Fruit fly (Drosophila melanogaster) whole organism, embryonic: ENCODE data around the gene CG42340.

Source experiments
- Ada2b ChIP-seq: fragments of 200-800 bp; sonication (Bioruptor generic); IDR thresholded peaks from 2 replicates; pipeline ENCODE4 v1.3.6; 2022; ENCODE audit warnings: missing biosample characterization, missing genetic modification characterization
- BtbVII ChIP-seq: fragments of 200-800 bp; sonication (Bioruptor generic); optimal IDR thresholded peaks from 3 replicates; lab custom pipeline; 2017; ENCODE audit warnings: missing biosample characterization, mild to moderate bottlenecking, missing genetic modification characterization
- CG10209 ChIP-seq: fragments of 200-800 bp; sonication (Bioruptor generic); optimal IDR thresholded peaks from 3 replicates; lab custom pipeline; 2017; ENCODE audit warnings: missing biosample characterization, mild to moderate bottlenecking, missing genetic modification characterization, missing genetic modification reagents
- CG10321 ChIP-seq: fragments of 200-800 bp; sonication (Bioruptor generic); IDR thresholded peaks from 2 replicates; pipeline ENCODE4 v1.3.6; 2022; ENCODE audit warnings: missing biosample characterization, missing genetic modification characterization
- CG12236 ChIP-seq: fragments of 200-800 bp; sonication (Bioruptor generic); optimal IDR thresholded peaks from 2 replicates; lab custom pipeline; 2016; ENCODE audit warnings: missing biosample characterization, missing genetic modification characterization
- CG14014 ChIP-seq: fragments of 200-800 bp; sonication (Bioruptor generic); IDR thresholded peaks from 2 replicates; pipeline ENCODE4 v1.3.6; 2022; ENCODE audit warnings: missing biosample characterization, missing genetic modification characterization
- CG15514 ChIP-seq: fragments of 200-800 bp; sonication (Bioruptor generic); optimal IDR thresholded peaks from 3 replicates; lab custom pipeline; 2017; ENCODE audit warnings: missing biosample characterization, missing genetic modification characterization, mild to moderate bottlenecking, moderate library complexity, missing genetic modification reagents
- CG17385 ChIP-seq: fragments of 200-800 bp; sonication (Bioruptor generic); optimal IDR thresholded peaks from 3 replicates; lab custom pipeline; 2018; ENCODE audit warnings: missing biosample characterization, mild to moderate bottlenecking, missing genetic modification characterization
- CG18619 ChIP-seq: fragments of 200-800 bp; sonication (Bioruptor generic); optimal IDR thresholded peaks from 3 replicates; lab custom pipeline; 2017; ENCODE audit warnings: missing biosample characterization, mild to moderate bottlenecking, missing genetic modification characterization
- CG2678 ChIP-seq: fragments of 200-800 bp; sonication (Bioruptor generic); optimal IDR thresholded peaks from 3 replicates; lab custom pipeline; 2019; ENCODE audit warnings: missing biosample characterization, mild to moderate bottlenecking, missing genetic modification characterization, moderate library complexity
- CG2712 ChIP-seq: fragments of 200-800 bp; optimal IDR thresholded peaks from 3 replicates; lab custom pipeline; 2019; ENCODE audit warnings: missing biosample characterization, mild to moderate bottlenecking, missing genetic modification characterization, moderate library complexity
- CG31441 ChIP-seq: fragments of 200-800 bp; sonication (Bioruptor generic); IDR thresholded peaks from 2 replicates; pipeline ENCODE4 v1.3.6; 2022; ENCODE audit warnings: missing biosample characterization, missing genetic modification characterization
- CG3163 ChIP-seq: fragments of 200-800 bp; sonication (Bioruptor generic); optimal IDR thresholded peaks from 3 replicates; lab custom pipeline; 2016; ENCODE audit warnings: missing biosample characterization, missing genetic modification characterization
- CG34224 ChIP-seq: fragments of 200-800 bp; sonication (Bioruptor generic); IDR thresholded peaks from 3 replicates; pipeline ENCODE4 v1.3.6; 2022; ENCODE audit warnings: missing biosample characterization, missing genetic modification characterization; ENCODE audit not compliant: partially characterized antibody
- CG4820 ChIP-seq: fragments of 200-800 bp; sonication (Bioruptor generic); optimal IDR thresholded peaks from 3 replicates; lab custom pipeline; 2016; ENCODE audit warnings: missing biosample characterization, missing genetic modification characterization
- CG6854 ChIP-seq: fragments of 200-800 bp; sonication (Bioruptor generic); optimal IDR thresholded peaks from 3 replicates; lab custom pipeline; 2017; ENCODE audit warnings: missing biosample characterization, mild to moderate bottlenecking, missing genetic modification characterization
- CG7786 ChIP-seq: fragments of 200-800 bp; sonication (Bioruptor generic); optimal IDR thresholded peaks from 2 replicates; lab custom pipeline; 2016; ENCODE audit warnings: missing biosample characterization, missing genetic modification characterization
- CG8478 ChIP-seq: fragments of >200 bp; optimal IDR thresholded peaks from 2 replicates; lab custom pipeline; 2018
- CG9817 ChIP-seq: fragments of 200-800 bp; sonication (Bioruptor generic); optimal IDR thresholded peaks from 2 replicates; lab custom pipeline; 2018; ENCODE audit warnings: missing biosample characterization, mild to moderate bottlenecking, missing genetic modification characterization, moderate library complexity
- CG9932 ChIP-seq: fragments of 200-800 bp; sonication (Bioruptor generic); IDR thresholded peaks from 2 replicates; pipeline ENCODE4 v1.3.6; 2022; ENCODE audit warnings: missing biosample characterization, missing genetic modification characterization
- Deaf1 ChIP-seq: fragments of 200-800 bp; optimal IDR thresholded peaks from 3 replicates; lab custom pipeline; 2019; ENCODE audit warnings: missing biosample characterization, mild to moderate bottlenecking, missing genetic modification characterization, moderate library complexity
- Gug ChIP-seq: fragments of 200-800 bp; sonication (Bioruptor generic); IDR thresholded peaks from 4 replicates; pipeline ENCODE4 v1.3.6; 2022; ENCODE audit warnings: missing biosample characterization, missing genetic modification characterization
- Jarid2 ChIP-seq: fragments of 200-800 bp; sonication (Bioruptor generic); optimal IDR thresholded peaks from 3 replicates; lab custom pipeline; 2017; ENCODE audit warnings: mild to moderate bottlenecking, missing biosample characterization, missing genetic modification reagents, missing genetic modification characterization
- NK7.1 ChIP-seq: fragments of 200-800 bp; sonication (Bioruptor generic); optimal IDR thresholded peaks from 3 replicates; lab custom pipeline; 2016; ENCODE audit warnings: missing biosample characterization, missing genetic modification characterization
- PHDP ChIP-seq: fragments of 200-800 bp; sonication (Bioruptor generic); optimal IDR thresholded peaks from 3 replicates; lab custom pipeline; 2018; ENCODE audit warnings: missing biosample characterization, mild to moderate bottlenecking, missing genetic modification characterization, moderate library complexity
- Pdp1 ChIP-seq, 2 experiments: fragments of 200-800 bp; sonication (Bioruptor generic); optimal IDR thresholded peaks; 3 replicates each; lab custom pipeline; 2016; ENCODE audit warnings: missing biosample characterization in 2 of 2, missing genetic modification characterization in 2 of 2, mild to moderate bottlenecking in 1 of 2, moderate library complexity in 1 of 2
- Ptx1 ChIP-seq: fragments of 200-800 bp; sonication (Bioruptor generic); IDR thresholded peaks from 2 replicates; pipeline ENCODE4 v1.3.6; 2022; ENCODE audit warnings: missing biosample characterization, missing genetic modification characterization
- ara ChIP-seq: fragments of 200-800 bp; sonication (Bioruptor generic); IDR thresholded peaks from 2 replicates; pipeline ENCODE4 v1.3.6; 2022; ENCODE audit warnings: missing biosample characterization, missing genetic modification characterization
- cas ChIP-seq: fragments of 200-800 bp; sonication (Bioruptor generic); IDR thresholded peaks from 2 replicates; pipeline ENCODE4 v1.3.6; 2022; ENCODE audit warnings: missing biosample characterization, missing genetic modification characterization
- caup ChIP-seq: fragments of 200-800 bp; sonication (Bioruptor generic); optimal IDR thresholded peaks from 3 replicates; lab custom pipeline; 2017; ENCODE audit warnings: missing biosample characterization, mild to moderate bottlenecking, missing genetic modification characterization, moderate library complexity; ENCODE audit not compliant: severe bottlenecking
- chm ChIP-seq: fragments of 200-800 bp; sonication (Bioruptor generic); IDR thresholded peaks from 2 replicates; pipeline ENCODE4 v1.3.6; 2022; ENCODE audit warnings: missing biosample characterization, missing genetic modification characterization
- ci ChIP-seq: fragments of 200-800 bp; sonication (Bioruptor generic); IDR thresholded peaks from 3 replicates; pipeline ENCODE4 v1.3.6; 2022; ENCODE audit warnings: missing biosample characterization, missing genetic modification characterization
- cwo ChIP-seq: fragments of 200-800 bp; sonication (Bioruptor generic); optimal IDR thresholded peaks from 3 replicates; lab custom pipeline; 2017; ENCODE audit warnings: missing biosample characterization, missing genetic modification characterization, mild to moderate bottlenecking, moderate library complexity, missing genetic modification reagents
- dati ChIP-seq: fragments of 200-800 bp; sonication (Bioruptor generic); IDR thresholded peaks from 2 replicates; pipeline ENCODE4 v1.3.6; 2022; ENCODE audit warnings: missing biosample characterization, missing genetic modification characterization
- esg ChIP-seq: fragments of 200-800 bp; sonication (Bioruptor generic); conservative IDR thresholded peaks from 2 replicates; pipeline ENCODE4 v1.3.6; 2022; ENCODE audit warnings: missing biosample characterization, missing genetic modification characterization
- fu2 ChIP-seq: fragments of 200-800 bp; sonication (Bioruptor generic); optimal IDR thresholded peaks from 2 replicates; lab custom pipeline; 2016; ENCODE audit warnings: missing biosample characterization, missing genetic modification characterization
- gem ChIP-seq: fragments of 200-800 bp; sonication (Bioruptor generic); optimal IDR thresholded peaks from 2 replicates; lab custom pipeline; 2019; ENCODE audit warnings: missing biosample characterization, mild to moderate bottlenecking, missing genetic modification characterization, moderate library complexity
- mam ChIP-seq: fragments of 200-800 bp; sonication (Bioruptor generic); optimal IDR thresholded peaks from 3 replicates; lab custom pipeline; 2016; ENCODE audit warnings: missing biosample characterization, missing genetic modification characterization
- oc ChIP-seq: fragments of 200-800 bp; sonication (Bioruptor generic); optimal IDR thresholded peaks from 2 replicates; lab custom pipeline; 2018; ENCODE audit warnings: missing biosample characterization, mild to moderate bottlenecking, missing genetic modification characterization, moderate library complexity
- org-1 ChIP-seq: fragments of 200-800 bp; sonication (Bioruptor generic); optimal IDR thresholded peaks from 2 replicates; lab custom pipeline; 2017; ENCODE audit warnings: missing biosample characterization, missing genetic modification characterization
- phol ChIP-seq: fragments of 200-800 bp; sonication (Bioruptor generic); optimal IDR thresholded peaks from 3 replicates; lab custom pipeline; 2018; ENCODE audit warnings: missing biosample characterization, mild to moderate bottlenecking, missing genetic modification characterization, moderate library complexity
- pita ChIP-seq: fragments of 200-800 bp; sonication (Bioruptor generic); optimal IDR thresholded peaks from 2 replicates; lab custom pipeline; 2017; ENCODE audit warnings: missing biosample characterization, mild to moderate bottlenecking, missing genetic modification characterization
- psq ChIP-seq: fragments of 200-800 bp; sonication (Bioruptor generic); optimal IDR thresholded peaks from 2 replicates; lab custom pipeline; 2017; ENCODE audit warnings: missing biosample characterization, missing genetic modification characterization
- pum ChIP-seq: fragments of 200-800 bp; sonication (Bioruptor generic); optimal IDR thresholded peaks from 2 replicates; lab custom pipeline; 2016; ENCODE audit warnings: missing biosample characterization, missing genetic modification characterization
- rib ChIP-seq: fragments of 200-800 bp; sonication (Bioruptor generic); IDR thresholded peaks from 2 replicates; pipeline ENCODE4 v1.3.6; 2022; ENCODE audit warnings: missing biosample characterization, missing genetic modification characterization
- sens ChIP-seq: fragments of 200-800 bp; sonication (Bioruptor generic); peaks from one replicate; lab custom pipeline; 2016; ENCODE audit warnings: missing biosample characterization, missing genetic modification characterization
- seq ChIP-seq: fragments of 200-800 bp; sonication (Bioruptor generic); IDR thresholded peaks from 2 replicates; pipeline ENCODE4 v1.3.6; 2022; ENCODE audit warnings: missing biosample characterization, missing genetic modification characterization
- sisA ChIP-seq: fragments of 200-800 bp; sonication (Bioruptor generic); IDR thresholded peaks from 2 replicates; pipeline ENCODE4 v1.3.6; 2022; ENCODE audit warnings: missing biosample characterization, missing genetic modification characterization
- sqz ChIP-seq: fragments of 200-800 bp; sonication (Bioruptor generic); optimal IDR thresholded peaks from 3 replicates; lab custom pipeline; 2018; ENCODE audit warnings: missing biosample characterization, mild to moderate bottlenecking, missing genetic modification characterization
- tin ChIP-seq: fragments of 200-800 bp; sonication (Bioruptor generic); optimal IDR thresholded peaks from 3 replicates; lab custom pipeline; 2016; ENCODE audit warnings: missing biosample characterization, missing genetic modification characterization
- unpg ChIP-seq: fragments of 200-800 bp; sonication (Bioruptor generic); optimal IDR thresholded peaks from 3 replicates; lab custom pipeline; 2018; ENCODE audit warnings: missing biosample characterization, mild to moderate bottlenecking, missing genetic modification characterization, moderate library complexity

CG42340 gene

dm6 chrX:6375636-6376035, 148.5 kb downstream of the CG42340 start (continued):
- peak; percentile 24 for TF ChIP-seq CG6854 (GFP tag; lab: Kevin White, UChicago)
- TF ChIP-seq sqz (GFP tag; lab: Kevin White, UChicago): no peak
- peak; percentile 8 for TF ChIP-seq Deaf1 (tag; lab: Kevin White, UChicago)
- TF ChIP-seq tin (GFP tag; lab: Kevin White, UChicago): peak; percentile 49
- TF ChIP-seq CG14014 (GFP tag; lab: Robert Waterston, UW): peak; percentile 41
- peak; percentile 15; the same call in 1 of the 2 replicates for TF ChIP-seq seq (GFP tag; lab: Robert Waterston, UW)
- TF ChIP-seq sisA (GFP tag; lab: Robert Waterston, UW): peak; percentile 47
- TF ChIP-seq gem: peak; percentile 73
- no peak for TF ChIP-seq fu2 (GFP tag; lab: Kevin White, UChicago)
- TF ChIP-seq cwo: peak; percentile 61
- peak; percentile 41 for TF ChIP-seq CG2712 (tag; lab: Kevin White, UChicago)
- TF ChIP-seq CG10209 (GFP tag; lab: Kevin White, UChicago): peak; percentile 39
- TF ChIP-seq mam (GFP tag; lab: Kevin White, UChicago): peak; percentile 61
- no peak for TF ChIP-seq CG3163 (GFP tag; lab: Kevin White, UChicago)
- TF ChIP-seq unpg (GFP tag; lab: Kevin White, UChicago): peak; percentile 52
- TF ChIP-seq CG8478 (lab: Kevin White, UChicago): no peak
- 0 out of 2 replicates have a peak, but pooled peaks have one; percentile 33 for TF ChIP-seq chm (GFP tag; lab: Robert Waterston, UW)
- TF ChIP-seq CG31441: peak; percentile 51; the same call in 1 of the 2 replicates
- no peak for TF ChIP-seq cas (GFP tag; lab: Robert Waterston, UW)
- peak; percentile 40 for TF ChIP-seq phol
- TF ChIP-seq CG9932 (GFP tag; lab: Robert Waterston, UW): peak; percentile 40; the same call in 1 of the 2 replicates
- TF ChIP-seq Ada2b (GFP tag; lab: Robert Waterston, UW): peak; percentile 60; the same call in 1 of the 2 replicates
- peak; percentile 50 for TF ChIP-seq caup (GFP tag; lab: Kevin White, UChicago)
- no peak for TF ChIP-seq CG10321 (GFP tag; lab: Robert Waterston, UW)
- no peak for TF ChIP-seq rib (GFP tag; lab: Robert Waterston, UW)
- peak; percentile 4 for TF ChIP-seq NK7.1
- peak; percentile 48 for TF ChIP-seq CG17385 (GFP tag; lab: Kevin White, UChicago)
- no peak for TF ChIP-seq pita
- peak; percentile 48 for TF ChIP-seq CG15514 (GFP tag; lab: Kevin White, UChicago)
- TF ChIP-seq PHDP: peak; percentile 54
- TF ChIP-seq ara (GFP tag; lab: Robert Waterston, UW): peak; percentile 48; the same call in 1 of the 2 replicates
- TF ChIP-seq CG12236 (GFP tag; lab: Kevin White, UChicago): peak; percentile 14
- peak; percentile 53; the same call in 1 of the 3 replicates for TF ChIP-seq ci
- no peak for TF ChIP-seq psq (GFP tag; lab: Kevin White, UChicago)
- TF ChIP-seq Pdp1 (GFP tag; optimal IDR thresholded peaks at IDR 0.05; lab: Kevin White, UChicago): peak; percentile 6 to 26
- TF ChIP-seq CG4820 (GFP tag; lab: Kevin White, UChicago): peak; percentile 33
- peak; percentile 36 for TF ChIP-seq CG18619 (GFP tag; lab: Kevin White, UChicago)
- 0 out of 2 replicates have a peak, but pooled peaks have one; percentile 18 for TF ChIP-seq esg (GFP tag; lab: Robert Waterston, UW)
- no peak for TF ChIP-seq Jarid2 (GFP tag; lab: Kevin White, UChicago)
- TF ChIP-seq CG9817 (tag; lab: Kevin White, UChicago): peak; percentile 52
- TF ChIP-seq CG7786: peak; percentile 30
- no peak; the same call in 3 of the 4 replicates for TF ChIP-seq Gug (GFP tag; lab: Robert Waterston, UW)
- no peak for TF ChIP-seq CG34224 (GFP tag; lab: Robert Waterston, UW)
- peak; percentile 38 for TF ChIP-seq pum
- TF ChIP-seq Ptx1 (GFP tag; lab: Robert Waterston, UW): peak; percentile 57
- TF ChIP-seq org-1 (GFP tag; lab: Kevin White, UChicago): peak; percentile 49
- TF ChIP-seq sens (GFP tag; lab: Kevin White, UChicago): peak; percentile 82
- TF ChIP-seq oc (tag; lab: Kevin White, UChicago): no peak
- peak; percentile 26 for TF ChIP-seq BtbVII (GFP tag; lab: Kevin White, UChicago)
- no peak for TF ChIP-seq dati (GFP tag; lab: Robert Waterston, UW)
- TF ChIP-seq CG2678 (tag; lab: Kevin White, UChicago): peak; percentile 73
